Fruit fly (Drosophila melanogaster): Measurements from ENCODE around the gene CG33111.

DNA sequence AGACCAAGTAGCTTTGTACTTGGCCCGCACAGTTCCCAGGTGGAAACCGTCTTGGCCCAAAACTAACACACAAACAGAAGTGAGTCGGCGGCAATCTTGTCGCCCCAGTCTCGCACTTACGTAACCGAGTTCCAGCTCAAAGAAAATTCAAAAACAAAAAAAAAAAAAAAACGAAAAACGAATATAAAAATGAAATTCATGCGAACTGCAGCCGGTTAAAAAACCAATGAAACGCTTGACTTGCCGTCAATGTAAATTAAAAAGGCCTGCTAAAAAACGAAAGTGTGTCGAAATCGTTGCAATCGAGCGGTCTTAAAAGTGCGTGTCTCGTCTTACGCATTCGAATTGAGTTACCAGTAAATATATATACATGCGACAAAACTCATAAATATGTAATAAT lies 4.6 kb upstream of the CG33111 start:
- TF ChIP-seq ttk (optimal IDR thresholded peaks at IDR 0.05) (no peak), h (optimal IDR thresholded peaks at IDR 0.05) (no peak), Sin3A (optimal IDR thresholded peaks at IDR 0.05) (no peak)
